Fruit fly (Drosophila melanogaster): Measurements from ENCODE around the gene CG43736.
A peak's percentile ranks its signal among the peaks of the same experiment; 100 is the strongest.

The CG43736 gene

DNA sequence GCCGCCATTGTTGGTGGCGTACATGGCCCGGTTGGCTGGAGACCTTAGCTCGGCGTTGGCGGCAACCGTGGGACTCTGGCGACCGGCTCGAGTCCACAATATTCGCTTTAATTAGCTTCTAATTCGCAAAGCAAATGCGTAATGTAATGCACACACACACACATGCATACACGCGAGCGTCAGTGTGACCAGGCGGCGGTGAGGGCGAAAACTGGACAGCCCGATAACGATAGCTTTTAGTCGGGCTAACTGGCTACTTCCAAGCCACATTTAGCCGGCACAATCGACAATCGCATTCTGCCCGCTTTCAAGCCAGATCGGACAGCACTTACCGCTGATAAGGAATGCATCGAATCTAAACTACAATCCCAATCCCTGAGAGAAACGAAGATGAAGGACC lies 43.0 kb upstream of the CG43736 start, which contains the start of the genes Nf-YC and xit (continued):
- TF ChIP-seq bigmax (GFP tag; optimal IDR thresholded peaks at IDR 0.05) (no peak), CG9727 (GFP tag; optimal IDR thresholded peaks at IDR 0.05) (no peak), CG18764 (GFP tag; optimal IDR thresholded peaks at IDR 0.05) (no peak), CG7963 (GFP tag; IDR thresholded peaks at IDR 0.05; ENCODE audit: partially characterized antibody) (0 out of 3 replicates have a peak, but pooled peaks have one; percentile 22), CG2120 (GFP tag; optimal IDR thresholded peaks at IDR 0.05) (peak; percentile 54), gce (GFP tag; IDR thresholded peaks at IDR 0.05) (no peak), gt (GFP tag; IDR thresholded peaks at IDR 0.05) (no peak), CG11560 (tag; IDR thresholded peaks at IDR 0.05) (no peak), Awh (GFP tag; IDR thresholded peaks at IDR 0.05) (no peak), CG6254 (GFP tag; optimal IDR thresholded peaks at IDR 0.05) (no peak), NfI (GFP tag; optimal IDR thresholded peaks at IDR 0.05) (no peak), ssp (GFP tag; IDR thresholded peaks at IDR 0.05) (peak; percentile 91), NC2β (GFP tag; optimal IDR thresholded peaks at IDR 0.05) (peak; percentile 14), CG14050 (GFP tag; IDR thresholded peaks at IDR 0.05) (no peak), CG12236 (GFP tag; optimal IDR thresholded peaks at IDR 0.05) (no peak), CG2875 (GFP tag; optimal IDR thresholded peaks at IDR 0.05) (no peak), Lim3 (GFP tag; IDR thresholded peaks at IDR 0.05) (no peak), ewg (GFP tag; optimal IDR thresholded peaks at IDR 0.05) (no peak), CG6175 (GFP tag; IDR thresholded peaks at IDR 0.05) (no peak), CG14667 (GFP tag; IDR thresholded peaks at IDR 0.05) (no peak), Atf-2 (GFP tag; optimal IDR thresholded peaks at IDR 0.05) (no peak), dmrt99B (tag; optimal IDR thresholded peaks at IDR 0.05) (no peak), H15 (GFP tag; IDR thresholded peaks at IDR 0.05) (no peak), pan (optimal IDR thresholded peaks at IDR 0.05) (no peak), pan (GFP tag; optimal IDR thresholded peaks at IDR 0.05 in 1 of 2, IDR thresholded peaks at IDR 0.05 in 1 of 2) (no peak), CG34422 (GFP tag; IDR thresholded peaks at IDR 0.05) (peak; percentile 63; the same call in 2 of the 3 replicates), Neu2 (GFP tag; optimal IDR thresholded peaks at IDR 0.05; ENCODE audit: borderline replicate concordance) (no peak), scrt (GFP tag; optimal IDR thresholded peaks at IDR 0.05) (no peak), p53 (GFP tag; optimal IDR thresholded peaks at IDR 0.05) (no peak), Rfx (GFP tag; IDR thresholded peaks at IDR 0.05) (peak; percentile 67), CG10431 (GFP tag; optimal IDR thresholded peaks at IDR 0.05) (no peak), CG3281 (GFP tag; optimal IDR thresholded peaks at IDR 0.05) (no peak), lilli (GFP tag; optimal IDR thresholded peaks at IDR 0.05) (no peak), CG30403 (GFP tag; optimal IDR thresholded peaks at IDR 0.05) (peak; percentile 4), lab (GFP tag; optimal IDR thresholded peaks at IDR 0.05) (no peak), emc (GFP tag; optimal IDR thresholded peaks at IDR 0.05) (no peak), Kr (GFP tag; optimal IDR thresholded peaks at IDR 0.05) (no peak), Max (GFP tag; optimal IDR thresholded peaks at IDR 0.05) (no peak), Nf-YB (GFP tag; optimal IDR thresholded peaks at IDR 0.05) (no peak), CG4730 (GFP tag; IDR thresholded peaks at IDR 0.05) (no peak), sima (GFP tag; optimal IDR thresholded peaks at IDR 0.05) (no peak), HHEX (GFP tag; optimal IDR thresholded peaks at IDR 0.05) (no peak), CG10267 (tag; optimal IDR thresholded peaks at IDR 0.05) (no peak), CkIIα-i1 (GFP tag; IDR thresholded peaks at IDR 0.05) (no peak), az2 (GFP tag; optimal IDR thresholded peaks at IDR 0.05) (no peak), CG8290 (GFP tag; optimal IDR thresholded peaks at IDR 0.05) (no peak), CG8290 (tag; optimal IDR thresholded peaks at IDR 0.05) (no peak), da (GFP tag; optimal IDR thresholded peaks at IDR 0.05) (no peak), Dbx (GFP tag; IDR thresholded peaks at IDR 0.05) (no peak; the same call in 2 of the 3 replicates), D19B (GFP tag; optimal IDR thresholded peaks at IDR 0.05) (no peak), Dp (GFP tag; optimal IDR thresholded peaks at IDR 0.05) (peak; percentile 57), CG6791 (GFP tag; IDR thresholded peaks at IDR 0.05; ENCODE audit: partially characterized antibody) (0 out of 3 replicates have a peak, but pooled peaks have one; percentile 62), Nf-YA (GFP tag; IDR thresholded peaks at IDR 0.05) (no peak)

Data from whole organism, embryonic.